Worm (Caenorhabditis elegans): ENCODE results near the gene srbc-12.
"Not testable (repeated sequence)": the region's sequence is repeated elsewhere in the genome, so short reads cannot be mapped to it uniquely, and the experiment has no call there.

The srbc-12 gene

DNA sequence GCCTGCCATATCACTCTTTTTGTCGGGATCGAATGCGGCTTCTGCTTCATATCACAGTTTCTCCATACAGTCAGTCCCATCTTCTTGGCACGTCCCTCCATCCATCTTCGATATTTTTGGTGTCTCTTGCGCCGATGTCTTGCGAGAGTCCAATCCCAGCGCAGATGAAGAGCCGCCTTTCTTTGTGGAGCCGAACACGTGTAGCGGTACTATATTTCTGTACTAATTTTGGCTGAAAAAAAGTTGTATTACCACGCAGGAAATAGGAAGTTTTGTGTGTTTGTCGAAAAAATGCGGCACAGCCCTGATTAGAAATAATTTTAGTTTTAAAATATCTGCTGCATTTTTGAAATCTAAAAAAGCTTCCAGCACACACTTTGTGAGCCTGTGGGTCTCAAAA lies 6.5 kb upstream of the srbc-12 start, which contains the start of gene K09C6.8:
Gene K09C6.8 (minus strand): TSS at position 101 of the 400 bp plus-strand sequence.
- TF ChIP-seq xnd-1 (tag; optimal IDR thresholded peaks at IDR 0.05); snpc-1.3 (tag; optimal IDR thresholded peaks at IDR 0.05; ENCODE audit: insufficient read depth); nfyb-1 (GFP tag; IDR thresholded peaks at IDR 0.05): not testable (repeated sequence)

- TF ChIP-seq tbx-9 (tag; optimal IDR thresholded peaks at IDR 0.05; ENCODE audit: borderline replicate concordance) = no peak
These were observed 2.1 kb upstream of the srbc-12 start, which contains the start of gene srbc-13 for ce11 chrV:847521-847920. Gene srbc-13 (plus strand): TSS chrV:847821.

- TF ChIP-seq nhr-80 (tag; optimal IDR thresholded peaks at IDR 0.05) = no peak
- TF ChIP-seq F49E8.2 (tag; optimal IDR thresholded peaks at IDR 0.05; ENCODE audit: insufficient read depth) = no peak
- no peak for TF ChIP-seq hlh-26 (GFP tag; conservative IDR thresholded peaks at IDR 0.05)
- no peak for TF ChIP-seq xnd-1 (tag; optimal IDR thresholded peaks at IDR 0.05)
- no peak for TF ChIP-seq Y53G8AR.9 (GFP tag; conservative IDR thresholded peaks at IDR 0.05)
- no peak for TF ChIP-seq mcd-1 (GFP tag; IDR thresholded peaks at IDR 0.05)
- no peak for TF ChIP-seq mes-4 (tag; optimal IDR thresholded peaks at IDR 0.05)
These were observed 570 bp upstream of the srbc-12 start for ce11 chrV:849042-849441.

- no peak for TF ChIP-seq ztf-25 (GFP tag; IDR thresholded peaks at IDR 0.05)
These were observed 2.6 kb downstream of the srbc-12 start, which contains the start of gene K09C6.3 for ce11 chrV:852184-852583. Gene K09C6.3 (plus strand): TSS chrV:852484.

DNA sequence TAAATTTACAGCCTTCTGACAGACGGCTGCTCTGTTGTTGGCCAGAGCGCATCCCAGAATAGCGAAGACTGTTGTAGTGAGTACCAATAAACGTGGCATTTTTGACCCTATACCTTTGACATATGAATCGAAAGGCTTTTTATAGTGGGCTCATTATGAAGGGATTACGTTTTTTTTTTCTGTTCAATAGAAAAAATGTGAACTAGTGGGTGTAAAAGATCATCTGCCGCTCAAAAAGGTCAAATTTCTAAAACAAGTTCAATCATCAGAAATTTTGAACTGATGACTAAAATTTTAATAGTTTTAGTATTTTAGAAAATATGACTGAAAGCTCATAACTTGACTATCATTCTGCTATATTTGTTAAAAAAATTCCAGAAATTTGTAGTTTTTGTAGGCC lies 5.4 kb downstream of the srbc-12 start, which contains the start of gene K09C6.9:
Gene K09C6.9 (minus strand): TSS at position 101 of the 400 bp plus-strand sequence.
- TF ChIP-seq sea-2 (GFP tag; IDR thresholded peaks at IDR 0.05) (no peak), lsy-27 (tag; optimal IDR thresholded peaks at IDR 0.05; ENCODE audit: borderline replicate concordance, insufficient read depth) (no peak), hlh-26 (GFP tag; conservative IDR thresholded peaks at IDR 0.05) (no peak), T26A5.8 (tag; optimal IDR thresholded peaks at IDR 0.05) (no peak), nfya-2 (GFP tag; IDR thresholded peaks at IDR 0.05) (no peak), lsl-1 (GFP tag; optimal IDR thresholded peaks at IDR 0.05) (no peak), akir-1 (GFP tag; optimal IDR thresholded peaks at IDR 0.05) (no peak), Y95B8A.8 (GFP tag; IDR thresholded peaks at IDR 0.05) (no peak), nfyb-1 (GFP tag; IDR thresholded peaks at IDR 0.05) (no peak), hsf-1 (GFP tag; IDR thresholded peaks at IDR 0.05) (no peak), hmg-1.2 (GFP tag; IDR thresholded peaks at IDR 0.05) (no peak), atf-7 (tag; optimal IDR thresholded peaks at IDR 0.05) (no peak)

DNA sequence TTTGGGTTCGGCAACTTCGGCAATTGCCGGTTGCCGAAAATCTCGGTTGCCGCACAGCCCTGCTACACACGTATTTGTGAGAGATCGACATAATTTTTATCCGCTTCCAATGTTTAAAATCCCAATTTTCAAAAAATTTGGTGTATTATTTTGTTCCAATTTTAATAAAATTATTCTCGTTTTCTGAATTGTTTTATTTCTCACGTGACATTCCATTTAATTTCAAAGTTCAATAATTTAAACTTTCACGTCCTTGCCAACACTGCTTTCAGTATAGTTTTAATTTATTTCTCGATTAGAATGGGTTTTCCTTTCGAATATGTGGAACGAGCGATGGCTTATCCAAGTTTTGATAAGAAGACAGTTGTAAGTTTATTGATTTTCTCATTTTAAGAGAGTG lies 6.9 kb downstream of the srbc-12 start, which contains the start of gene K09C6.2:
Gene K09C6.2 (plus strand): TSS at position 301 of the 400 bp plus-strand sequence.
- no peak for TF ChIP-seq ccch-3 (GFP tag; optimal IDR thresholded peaks at IDR 0.05)

DNA sequence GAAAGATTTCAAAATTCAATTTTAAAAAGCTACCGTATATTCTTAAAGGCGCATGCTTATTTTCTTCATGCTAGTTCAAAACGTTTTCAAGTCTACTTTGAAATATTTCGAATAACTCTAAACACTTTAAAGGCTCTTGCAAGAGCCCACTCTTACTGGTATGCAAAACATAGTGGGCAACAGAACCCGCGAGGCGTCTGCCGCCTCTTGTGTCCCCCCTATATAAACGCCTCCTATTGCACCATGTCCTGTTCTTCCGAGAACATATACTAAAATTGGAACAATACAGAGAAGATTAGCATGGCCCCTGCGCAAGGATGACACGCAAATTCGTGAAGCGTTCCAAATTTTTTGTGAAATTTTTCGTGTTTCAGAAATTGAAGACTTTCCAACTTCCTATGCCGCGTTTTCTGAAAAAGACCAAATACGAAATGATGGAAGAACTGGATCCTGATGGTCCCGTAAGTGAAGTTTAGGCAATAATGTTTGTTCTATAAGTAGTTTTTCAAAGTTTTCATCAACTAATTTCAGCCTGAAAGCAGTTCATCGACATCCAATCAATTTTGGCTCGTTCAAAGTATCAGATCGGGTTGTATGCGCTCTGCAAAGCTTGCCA lies 9.3 kb downstream of the srbc-12 start:
- TF ChIP-seq ztf-6 (GFP tag; IDR thresholded peaks at IDR 0.05) (0 out of 2 replicates have a peak, but pooled peaks have one; percentile 51), B0261.1 (tag; optimal IDR thresholded peaks at IDR 0.05) (peak; percentile 55), efl-1 (GFP tag; optimal IDR thresholded peaks at IDR 0.05) (no peak), nhr-80 (tag; optimal IDR thresholded peaks at IDR 0.05) (no peak), repo-1 (tag; optimal IDR thresholded peaks at IDR 0.05) (no peak), let-607 (tag; optimal IDR thresholded peaks at IDR 0.05) (no peak), snpc-1.1 (tag; optimal IDR thresholded peaks at IDR 0.05; ENCODE audit: insufficient read depth) (peak; percentile 90), F10E7.11 (tag; optimal IDR thresholded peaks at IDR 0.05) (no peak), mcd-1 (GFP tag; IDR thresholded peaks at IDR 0.05) (peak; percentile 69), egl-44 (GFP tag; IDR thresholded peaks at IDR 0.05) (0 out of 2 replicates have a peak, but pooled peaks have one; percentile 36), Y53F4B.3 (GFP tag; IDR thresholded peaks at IDR 0.05) (no peak), F55B11.4 (tag; optimal IDR thresholded peaks at IDR 0.05; ENCODE audit: borderline replicate concordance, insufficient read depth) (no peak), ekl-4 (GFP tag; IDR thresholded peaks at IDR 0.05) (peak; percentile 38; the same call in 1 of the 2 replicates), sea-2 (GFP tag; IDR thresholded peaks at IDR 0.05) (peak; percentile 64; the same call in 1 of the 2 replicates), tbp1 (GFP tag; optimal IDR thresholded peaks at IDR 0.05) (peak; percentile 79), rcor-1 (GFP tag; IDR thresholded peaks at IDR 0.05) (peak; percentile 71)

Measured in whole organism, young adult.